Worm (Caenorhabditis elegans): ENCODE measurements around the gene K02D10.3.

The K02D10.3 gene

ce11 chrIII:8799964-8800795 is 28.4 kb upstream of the K02D10.3 start, which contains the start of gene F54F2.6:
TSS of gene F54F2.6 (minus strand) at chrIII:8800701.
- TF ChIP-seq ces-1 (GFP tag; optimal IDR thresholded peaks at IDR 0.05) (peak; percentile 27), lin-15B (tag; optimal IDR thresholded peaks at IDR 0.05) (no peak), aha-1 (tag) (peak; percentile 99), gei-8 (GFP tag; optimal IDR thresholded peaks at IDR 0.05) (peak; percentile 62), hlh-30 (tag; optimal IDR thresholded peaks at IDR 0.05; ENCODE audit: insufficient read depth) (peak; percentile 95), unc-39 (tag; optimal IDR thresholded peaks at IDR 0.05) (no peak), zip-2 (tag; optimal IDR thresholded peaks at IDR 0.05) (peak; percentile 25), daf-16 (GFP tag; optimal IDR thresholded peaks at IDR 0.05) (peak; percentile 20 to 93), daf-16 (tag; optimal IDR thresholded peaks at IDR 0.05) (peak; percentile 8), nhr-111 (GFP tag; optimal IDR thresholded peaks at IDR 0.05) (no peak), nhr-42 (GFP tag; IDR thresholded peaks at IDR 0.05) (no peak), daf-19 (GFP tag; conservative IDR thresholded peaks at IDR 0.05) (no peak), snpc-4 (tag; optimal IDR thresholded peaks at IDR 0.05) (no peak), zip-11 (GFP tag; IDR thresholded peaks at IDR 0.05) (no peak), ama-1 (optimal IDR thresholded peaks at IDR 0.05) (peak; percentile 5), lsy-2 (tag; optimal IDR thresholded peaks at IDR 0.05) (peak; percentile 86 to 89), ceh-28 (tag; optimal IDR thresholded peaks at IDR 0.05) (peak; percentile 7), mxl-2 (GFP tag; conservative IDR thresholded peaks at IDR 0.05) (no peak), spr-1 (tag; optimal IDR thresholded peaks at IDR 0.05) (no peak), lim-7 (GFP tag; IDR thresholded peaks at IDR 0.05) (no peak), T20F7.1 (GFP tag; optimal IDR thresholded peaks at IDR 0.05) (peak; percentile 82), tra-1 (GFP tag; IDR thresholded peaks at IDR 0.05) (peak; percentile 67), nhr-48 (tag; optimal IDR thresholded peaks at IDR 0.05) (peak; percentile 86), ZK546.5 (tag; optimal IDR thresholded peaks at IDR 0.05) (no peak), daf-12 (tag; optimal IDR thresholded peaks at IDR 0.05) (no peak), fos-1 (tag; optimal IDR thresholded peaks at IDR 0.05) (no peak), ztf-7 (tag; optimal IDR thresholded peaks at IDR 0.05) (no peak), egl-27 (tag; optimal IDR thresholded peaks at IDR 0.05) (no peak), nhr-102 (tag; optimal IDR thresholded peaks at IDR 0.05) (peak; percentile 25), pha-4 (GFP tag; IDR thresholded peaks at IDR 0.05) (peak; percentile 91), pha-4 (tag; optimal IDR thresholded peaks at IDR 0.05) (peak; percentile 20), ceh-32 (tag; optimal IDR thresholded peaks at IDR 0.05; ENCODE audit: poor library complexity) (peak; percentile 12), fkh-10 (GFP tag; optimal IDR thresholded peaks at IDR 0.05) (peak; percentile 74), zfp-2 (tag; optimal IDR thresholded peaks at IDR 0.05) (no peak), dpl-1 (GFP tag; optimal IDR thresholded peaks at IDR 0.05) (peak; percentile 33), mep-1 (tag; optimal IDR thresholded peaks at IDR 0.05) (peak; percentile 86), zag-1 (tag; optimal IDR thresholded peaks at IDR 0.05) (peak; percentile 59), D1046.2 (GFP tag; IDR thresholded peaks at IDR 0.05) (0 out of 2 replicates have a peak, but pooled peaks have one; percentile 66), unc-130 (GFP tag; optimal IDR thresholded peaks at IDR 0.05) (no peak), ceh-44 (GFP tag; IDR thresholded peaks at IDR 0.05) (no peak), lin-13 (GFP tag; optimal IDR thresholded peaks at IDR 0.05) (peak; percentile 57), arid-1 (GFP tag; conservative IDR thresholded peaks at IDR 0.05) (0 out of 2 replicates have a peak, but pooled peaks have one; percentile 5), mdl-1 (tag; optimal IDR thresholded peaks at IDR 0.05) (peak; percentile 69 to 98), F10B5.3 (tag; optimal IDR thresholded peaks at IDR 0.05) (no peak), dmd-6 (GFP tag; IDR thresholded peaks at IDR 0.05) (peak; percentile 78), ZK337.2 (GFP tag; IDR thresholded peaks at IDR 0.05) (peak; percentile 13; the same call in 1 of the 2 replicates), sdz-12 (GFP tag; optimal IDR thresholded peaks at IDR 0.05) (no peak), jun-1 (tag; optimal IDR thresholded peaks at IDR 0.05) (peak; percentile 49), nhr-77 (tag; optimal IDR thresholded peaks at IDR 0.05) (peak; percentile 10), ctbp-1 (GFP tag; IDR thresholded peaks at IDR 0.05) (peak; percentile 89), set-16 (GFP tag; IDR thresholded peaks at IDR 0.05) (peak; percentile 87)

All from whole organism, L4 larva.